Worm (Caenorhabditis elegans) whole organism, mixed stage, embryonic: Measurements from ENCODE around the gene ZC449.5.
A peak's percentile ranks its signal among the peaks of the same experiment; 100 is the strongest.

ENCODE experiments used
- cnd-1 ChIP-seq: fragments of 200-800 bp; sonication (Bioruptor generic); optimal IDR thresholded peaks from 2 replicates; lab custom pipeline; 2018; ENCODE audit warnings: mild to moderate bottlenecking, missing genetic modification characterization, missing compliant biosample characterization
- mep-1 ChIP-seq: fragments of 150-350 bp; optimal IDR thresholded peaks from 2 replicates; lab custom pipeline; 2017; ENCODE audit warnings: missing biosample characterization, missing genetic modification reagents, missing genetic modification characterization, inconsistent platforms
- mls-2 ChIP-seq: sonication (generic microtip); optimal IDR thresholded peaks from 2 replicates; lab custom pipeline; 2016; ENCODE audit warnings: mild to moderate bottlenecking, missing genetic modification characterization, moderate library complexity, missing compliant biosample characterization
- nhr-12 ChIP-seq: fragments of 150-350 bp; optimal IDR thresholded peaks from 2 replicates; lab custom pipeline; 2014; ENCODE audit warnings: missing biosample characterization, missing genetic modification characterization
- nhr-237 ChIP-seq: fragments of 150-350 bp; optimal IDR thresholded peaks from 2 replicates; lab custom pipeline; 2014; ENCODE audit warnings: missing biosample characterization, missing genetic modification characterization
- ztf-11 ChIP-seq: fragments of 150-350 bp; optimal IDR thresholded peaks from 2 replicates; lab custom pipeline; 2014; ENCODE audit warnings: missing biosample characterization, missing genetic modification characterization

- no peak for TF ChIP-seq nhr-12 (tag; lab: Kevin White, UChicago)
- TF ChIP-seq nhr-237 (tag; lab: Kevin White, UChicago), result no peak
- TF ChIP-seq mep-1 (tag; lab: Kevin White, UChicago), result no peak
- peak; percentile 21 for TF ChIP-seq cnd-1 (tag; lab: Kevin White, UChicago)
- TF ChIP-seq ztf-11 (tag; lab: Kevin White, UChicago), result no peak
- TF ChIP-seq mls-2 (tag; lab: Kevin White, UChicago), result no peak
Observed at ce11 chrX:5077696-5078343, 40.2 kb upstream of the ZC449.5 start, which contains the start of gene cal-5.
